Fruit fly (Drosophila melanogaster) whole organism, embryonic: ENCODE data around the gene Mocs1.

ENCODE experiments used
- Adf1 ChIP-seq: fragments of 200-800 bp; sonication (Bioruptor generic); IDR thresholded peaks from 2 replicates; pipeline ENCODE4 v1.3.6; 2022; ENCODE audit warnings: missing biosample characterization, missing genetic modification characterization
- B-H1 ChIP-seq: fragments of 200-800 bp; sonication (Bioruptor generic); IDR thresholded peaks from 3 replicates; pipeline ENCODE4 v1.3.6; 2022; ENCODE audit warnings: missing biosample characterization, missing genetic modification characterization
- Bdp1 ChIP-seq: fragments of 200-800 bp; sonication (Bioruptor generic); optimal IDR thresholded peaks from 3 replicates; lab custom pipeline; 2016; ENCODE audit warnings: missing biosample characterization, missing genetic modification characterization
- CG1024 ChIP-seq: fragments of 200-800 bp; sonication (Bioruptor generic); IDR thresholded peaks from 2 replicates; pipeline ENCODE4 v1.3.6; 2022; ENCODE audit warnings: missing biosample characterization, missing genetic modification characterization
- CG10274 ChIP-seq: fragments of 200-800 bp; sonication (Bioruptor generic); optimal IDR thresholded peaks from 3 replicates; lab custom pipeline; 2017; ENCODE audit warnings: missing biosample characterization, mild to moderate bottlenecking, missing genetic modification characterization
- CG10543 ChIP-seq: fragments of 200-800 bp; sonication (Bioruptor generic); optimal IDR thresholded peaks from 3 replicates; lab custom pipeline; 2017; ENCODE audit warnings: missing biosample characterization, mild to moderate bottlenecking, missing genetic modification characterization, moderate library complexity
- CG10654 ChIP-seq: fragments of 200-800 bp; sonication (Bioruptor generic); optimal IDR thresholded peaks from 2 replicates; lab custom pipeline; 2016; ENCODE audit warnings: missing biosample characterization, missing genetic modification characterization
- CG11398 ChIP-seq: fragments of 200-800 bp; sonication (Bioruptor generic); optimal IDR thresholded peaks from 2 replicates; lab custom pipeline; 2016; ENCODE audit warnings: missing biosample characterization, missing genetic modification characterization
- CG11695 ChIP-seq: fragments of 200-800 bp; sonication (Bioruptor generic); IDR thresholded peaks from 3 replicates; pipeline ENCODE4 v1.3.6; 2022; ENCODE audit warnings: missing biosample characterization, missing genetic modification characterization
- CG11723 ChIP-seq: fragments of 200-800 bp; sonication (Bioruptor generic); optimal IDR thresholded peaks from 2 replicates; lab custom pipeline; 2017; ENCODE audit warnings: missing biosample characterization, mild to moderate bottlenecking, missing genetic modification characterization
- CG12299 ChIP-seq: fragments of 200-800 bp; sonication (Bioruptor generic); optimal IDR thresholded peaks from 2 replicates; lab custom pipeline; 2018; ENCODE audit warnings: missing biosample characterization, mild to moderate bottlenecking, missing genetic modification characterization
- CG14667 ChIP-seq: fragments of 200-800 bp; sonication (Bioruptor generic); IDR thresholded peaks from 2 replicates; pipeline ENCODE4 v1.3.6; 2022; ENCODE audit warnings: missing biosample characterization, missing genetic modification characterization
- CG17912 ChIP-seq: fragments of 200-800 bp; sonication (Bioruptor generic); optimal IDR thresholded peaks from 2 replicates; lab custom pipeline; 2018; ENCODE audit warnings: missing biosample characterization, mild to moderate bottlenecking, missing genetic modification characterization
- CG2678 ChIP-seq: fragments of 200-800 bp; sonication (Bioruptor generic); optimal IDR thresholded peaks from 3 replicates; lab custom pipeline; 2019; ENCODE audit warnings: missing biosample characterization, mild to moderate bottlenecking, missing genetic modification characterization, moderate library complexity
- CG30431 ChIP-seq: fragments of 200-800 bp; sonication (Bioruptor generic); optimal IDR thresholded peaks from 2 replicates; lab custom pipeline; 2017; ENCODE audit warnings: missing biosample characterization, missing genetic modification characterization
- CG31441 ChIP-seq: fragments of 200-800 bp; sonication (Bioruptor generic); IDR thresholded peaks from 2 replicates; pipeline ENCODE4 v1.3.6; 2022; ENCODE audit warnings: missing biosample characterization, missing genetic modification characterization
- CG4730 ChIP-seq: fragments of 200-800 bp; sonication (Bioruptor generic); IDR thresholded peaks from 2 replicates; pipeline ENCODE4 v1.3.6; 2022; ENCODE audit warnings: missing biosample characterization, missing genetic modification characterization
- CG4820 ChIP-seq: fragments of 200-800 bp; sonication (Bioruptor generic); optimal IDR thresholded peaks from 3 replicates; lab custom pipeline; 2016; ENCODE audit warnings: missing biosample characterization, missing genetic modification characterization
- CG5180 ChIP-seq: fragments of 200-800 bp; sonication (Bioruptor generic); optimal IDR thresholded peaks from 3 replicates; lab custom pipeline; 2017; ENCODE audit warnings: missing biosample characterization, missing genetic modification characterization, mild to moderate bottlenecking, moderate library complexity, missing genetic modification reagents
- CG7372 ChIP-seq: fragments of 200-800 bp; sonication (Bioruptor generic); IDR thresholded peaks from 2 replicates; pipeline ENCODE4 v1.3.6; 2022; ENCODE audit warnings: missing biosample characterization, missing genetic modification characterization
- CG8944 ChIP-seq: fragments of 200-800 bp; sonication (Bioruptor generic); optimal IDR thresholded peaks from 3 replicates; lab custom pipeline; 2016; ENCODE audit warnings: missing biosample characterization, missing genetic modification characterization
- E2f1 ChIP-seq: fragments of 200-800 bp; sonication (Bioruptor generic); IDR thresholded peaks from 2 replicates; pipeline ENCODE4 v1.3.6; 2022; ENCODE audit warnings: missing biosample characterization, missing genetic modification characterization
- HLH3B ChIP-seq: fragments of 200-800 bp; sonication (Bioruptor generic); IDR thresholded peaks from 2 replicates; pipeline ENCODE4 v1.3.6; 2022; ENCODE audit warnings: missing biosample characterization, missing genetic modification characterization
- Nf-YB ChIP-seq: fragments of 200-800 bp; sonication (Bioruptor generic); optimal IDR thresholded peaks from 3 replicates; lab custom pipeline; 2019; ENCODE audit warnings: missing biosample characterization, mild to moderate bottlenecking, missing genetic modification characterization, moderate library complexity
- Opbp ChIP-seq: fragments of 200-800 bp; sonication (Bioruptor generic); IDR thresholded peaks from 3 replicates; pipeline ENCODE4 v1.3.6; 2022; ENCODE audit warnings: missing biosample characterization, missing genetic modification characterization; ENCODE audit not compliant: partially characterized antibody
- Tbp ChIP-seq: fragments of >200 bp; optimal IDR thresholded peaks from 2 replicates; lab custom pipeline; 2018; ENCODE audit warnings: missing biosample characterization, missing genetic modification characterization
- Usf ChIP-seq: fragments of 200-800 bp; sonication (Bioruptor generic); optimal IDR thresholded peaks from 2 replicates; lab custom pipeline; 2017; ENCODE audit warnings: missing genotype, missing biosample characterization, missing genetic modification characterization
- ac ChIP-seq: fragments of 200-800 bp; sonication (Bioruptor generic); optimal IDR thresholded peaks from 3 replicates; lab custom pipeline; 2017; ENCODE audit warnings: missing biosample characterization, mild to moderate bottlenecking, missing genetic modification characterization
- ara ChIP-seq: fragments of 200-800 bp; sonication (Bioruptor generic); IDR thresholded peaks from 2 replicates; pipeline ENCODE4 v1.3.6; 2022; ENCODE audit warnings: missing biosample characterization, missing genetic modification characterization
- ase ChIP-seq: fragments of 200-800 bp; sonication (Bioruptor generic); IDR thresholded peaks from 3 replicates; pipeline ENCODE4 v1.3.6; 2022; ENCODE audit warnings: missing biosample characterization, missing genetic modification characterization
- caup ChIP-seq: fragments of 200-800 bp; sonication (Bioruptor generic); optimal IDR thresholded peaks from 3 replicates; lab custom pipeline; 2017; ENCODE audit warnings: missing biosample characterization, mild to moderate bottlenecking, missing genetic modification characterization, moderate library complexity; ENCODE audit not compliant: severe bottlenecking
- chm ChIP-seq: fragments of 200-800 bp; sonication (Bioruptor generic); IDR thresholded peaks from 2 replicates; pipeline ENCODE4 v1.3.6; 2022; ENCODE audit warnings: missing biosample characterization, missing genetic modification characterization
- dimm ChIP-seq: fragments of 200-800 bp; sonication (Bioruptor generic); IDR thresholded peaks from 2 replicates; pipeline ENCODE4 v1.3.6; 2022; ENCODE audit warnings: missing biosample characterization, missing genetic modification characterization
- disco-r ChIP-seq: fragments of 200-800 bp; sonication (Bioruptor generic); optimal IDR thresholded peaks from 2 replicates; lab custom pipeline; 2016; ENCODE audit warnings: missing biosample characterization, missing genetic modification characterization
- dm ChIP-seq: fragments of 200-800 bp; sonication (Bioruptor generic); optimal IDR thresholded peaks from 3 replicates; lab custom pipeline; 2016; ENCODE audit warnings: missing biosample characterization, missing genetic modification characterization
- dmrt11E ChIP-seq: fragments of 200-800 bp; sonication (Bioruptor generic); optimal IDR thresholded peaks from 3 replicates; lab custom pipeline; 2018; ENCODE audit warnings: missing biosample characterization, mild to moderate bottlenecking, missing genetic modification characterization, moderate library complexity
- ewg ChIP-seq: fragments of 200-800 bp; sonication (Bioruptor generic); optimal IDR thresholded peaks from 3 replicates; lab custom pipeline; 2017; ENCODE audit warnings: mild to moderate bottlenecking, missing biosample characterization, missing genetic modification reagents, missing genetic modification characterization
- fu2 ChIP-seq: fragments of 200-800 bp; sonication (Bioruptor generic); optimal IDR thresholded peaks from 2 replicates; lab custom pipeline; 2016; ENCODE audit warnings: missing biosample characterization, missing genetic modification characterization
- h ChIP-seq: fragments of >200 bp; optimal IDR thresholded peaks from 2 replicates; lab custom pipeline; 2017
- hth ChIP-seq: fragments of >200 bp; optimal IDR thresholded peaks from 2 replicates; lab custom pipeline; 2017; ENCODE audit warnings: inconsistent platforms
- ken ChIP-seq: fragments of 200-800 bp; sonication (Bioruptor generic); IDR thresholded peaks from 3 replicates; pipeline ENCODE4 v1.3.6; 2022; ENCODE audit warnings: missing biosample characterization, missing genetic modification characterization
- org-1 ChIP-seq: fragments of 200-800 bp; sonication (Bioruptor generic); optimal IDR thresholded peaks from 2 replicates; lab custom pipeline; 2017; ENCODE audit warnings: missing biosample characterization, missing genetic modification characterization
- pzg ChIP-seq: fragments of 200-800 bp; sonication (Bioruptor generic); optimal IDR thresholded peaks from 3 replicates; lab custom pipeline; 2018; ENCODE audit warnings: missing biosample characterization, mild to moderate bottlenecking, missing genetic modification characterization, moderate library complexity
- run ChIP-seq: fragments of 200-800 bp; sonication (Bioruptor generic); optimal IDR thresholded peaks from 3 replicates; lab custom pipeline; 2018; ENCODE audit warnings: missing biosample characterization, mild to moderate bottlenecking, missing genetic modification characterization
- sd ChIP-seq: fragments of 200-800 bp; sonication (Bioruptor generic); optimal IDR thresholded peaks from 3 replicates; lab custom pipeline; 2018; ENCODE audit warnings: missing biosample characterization, mild to moderate bottlenecking, missing genetic modification characterization, moderate library complexity
- sim ChIP-seq: fragments of 200-800 bp; sonication (Bioruptor generic); IDR thresholded peaks from 2 replicates; pipeline ENCODE4 v1.3.6; 2022; ENCODE audit warnings: missing biosample characterization, missing genetic modification characterization
- slp2 ChIP-seq: fragments of 200-800 bp; sonication (Bioruptor generic); optimal IDR thresholded peaks from 2 replicates; lab custom pipeline; 2016; ENCODE audit warnings: missing biosample characterization, missing genetic modification characterization
- so ChIP-seq: fragments of 200-800 bp; sonication (Bioruptor generic); IDR thresholded peaks from 3 replicates; pipeline ENCODE4 v1.3.6; 2022; ENCODE audit warnings: missing biosample characterization, missing genetic modification characterization
- trem ChIP-seq: fragments of 200-800 bp; optimal IDR thresholded peaks from 3 replicates; lab custom pipeline; 2019; ENCODE audit warnings: missing biosample characterization, mild to moderate bottlenecking, missing genetic modification characterization, moderate library complexity
- twi ChIP-seq: fragments of 200-800 bp; optimal IDR thresholded peaks from 2 replicates; lab custom pipeline; 2019; ENCODE audit warnings: missing biosample characterization, mild to moderate bottlenecking, missing genetic modification characterization, moderate library complexity
- zf30C ChIP-seq: fragments of 200-800 bp; sonication (Bioruptor generic); optimal IDR thresholded peaks from 3 replicates; lab custom pipeline; 2018; ENCODE audit warnings: missing biosample characterization, mild to moderate bottlenecking, missing genetic modification characterization

Gene Mocs1

dm6 chr3L:11084557-11085231 is 14.4 kb downstream of the Mocs1 start (continued):
- TF ChIP-seq CG1024 (peak; percentile 94), CG12299 (tag; lab: Kevin White, UChicago) (peak; percentile 94), CG11398 (GFP tag; lab: Kevin White, UChicago) (peak; percentile 98), B-H1 (GFP tag; lab: Robert Waterston, UW) (peak; percentile 95), CG10543 (peak; percentile 66), CG10274 (peak; percentile 73), sd (tag; lab: Kevin White, UChicago) (no peak), ac (GFP tag; lab: Kevin White, UChicago) (peak; percentile 90), h (lab: Kevin White, UChicago) (no peak), dimm (GFP tag; lab: Robert Waterston, UW) (peak; percentile 90), CG2678 (tag; lab: Kevin White, UChicago) (peak; percentile 97), ara (GFP tag; lab: Robert Waterston, UW) (peak; percentile 97), dm (GFP tag; lab: Kevin White, UChicago) (peak; percentile 94), ase (GFP tag; lab: Robert Waterston, UW) (peak; percentile 95), org-1 (GFP tag; lab: Kevin White, UChicago) (peak; percentile 93), fu2 (GFP tag; lab: Kevin White, UChicago) (peak; percentile 91), dmrt11E (tag; lab: Kevin White, UChicago) (peak; percentile 98), CG7372 (peak; percentile 91), hth (lab: Kevin White, UChicago) (no peak), run (tag; lab: Kevin White, UChicago) (peak; percentile 92), zf30C (peak; percentile 91), CG10654 (peak; percentile 92), Nf-YB (GFP tag; lab: Kevin White, UChicago) (peak; percentile 88), ken (GFP tag; lab: Robert Waterston, UW) (peak; percentile 95), CG30431 (GFP tag; lab: Kevin White, UChicago) (peak; percentile 92), CG8944 (GFP tag; lab: Kevin White, UChicago) (peak; percentile 94), ewg (GFP tag; lab: Kevin White, UChicago) (peak; percentile 93), pzg (GFP tag; lab: Kevin White, UChicago) (no peak), CG4820 (GFP tag; lab: Kevin White, UChicago) (peak; percentile 97), twi (peak; percentile 89), CG31441 (peak; percentile 97), CG4730 (GFP tag; lab: Robert Waterston, UW) (peak; percentile 94), Usf (peak; percentile 77), disco-r (GFP tag; lab: Kevin White, UChicago) (peak; percentile 92), CG17912 (GFP tag; lab: Kevin White, UChicago) (peak; percentile 78), Adf1 (peak; percentile 54), Opbp (GFP tag; lab: Robert Waterston, UW) (no peak), E2f1 (GFP tag; lab: Robert Waterston, UW) (peak; percentile 93), HLH3B (GFP tag; lab: Robert Waterston, UW) (peak; percentile 98), trem (tag; lab: Kevin White, UChicago) (peak; percentile 94), CG5180 (GFP tag; lab: Kevin White, UChicago) (peak; percentile 88), CG11723 (GFP tag; lab: Kevin White, UChicago) (peak; percentile 94), Bdp1 (GFP tag; lab: Kevin White, UChicago) (peak; percentile 90), slp2 (peak; percentile 96), CG14667 (GFP tag; lab: Robert Waterston, UW) (peak; percentile 92), so (peak; percentile 97), CG11695 (GFP tag; lab: Robert Waterston, UW) (peak; percentile 94), sim (GFP tag; lab: Robert Waterston, UW) (peak; percentile 96), chm (GFP tag; lab: Robert Waterston, UW) (peak; percentile 99), caup (GFP tag; lab: Kevin White, UChicago) (peak; percentile 92), Tbp (no peak)
